Fruit fly (Drosophila melanogaster): ENCODE data around the gene mRpL38.

mRpL38 gene

DNA sequence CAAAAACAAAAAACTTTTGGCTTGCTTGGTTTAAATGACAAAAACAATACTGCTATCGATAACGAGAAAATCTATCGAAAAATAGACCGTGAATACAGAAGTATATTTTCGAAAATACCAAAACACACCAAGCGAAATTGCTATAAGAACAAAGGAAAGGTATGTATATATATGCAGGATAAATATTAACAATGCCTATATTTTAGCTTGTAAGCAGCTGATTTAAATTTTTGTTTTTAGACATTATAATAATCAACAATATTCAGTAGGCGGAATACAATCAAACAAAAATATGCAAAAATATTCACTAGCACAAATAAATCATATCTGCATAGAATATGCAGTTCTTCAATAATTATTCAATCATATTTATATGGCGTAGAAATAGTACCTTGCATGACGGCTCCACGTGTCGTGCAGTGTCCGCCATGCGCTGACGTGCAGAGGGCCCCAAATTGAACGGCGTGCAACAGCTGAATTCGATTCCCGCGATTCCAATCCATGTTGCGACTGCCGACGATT is 11.8 kb downstream of the mRpL38 start, which contains the start of the genes Fbxl4 and Dus2 (continued):
- TF ChIP-seq schlank (tag; optimal IDR thresholded peaks at IDR 0.05) (peak; percentile 70), kni (GFP tag; optimal IDR thresholded peaks at IDR 0.05) (peak; percentile 74), CG8089 (GFP tag; optimal IDR thresholded peaks at IDR 0.05) (peak; percentile 86), repo (GFP tag; optimal IDR thresholded peaks at IDR 0.05) (peak; percentile 83), Hmr (GFP tag; optimal IDR thresholded peaks at IDR 0.05) (peak; percentile 88), CG8290 (GFP tag; optimal IDR thresholded peaks at IDR 0.05) (peak; percentile 46), CG8290 (tag; optimal IDR thresholded peaks at IDR 0.05) (peak; percentile 78 to 94), CG9817 (tag; optimal IDR thresholded peaks at IDR 0.05) (peak; percentile 91), fd3F (GFP tag; optimal IDR thresholded peaks at IDR 0.05) (peak; percentile 85), lola (GFP tag; optimal IDR thresholded peaks at IDR 0.05) (peak in 1 of 3 experiments; percentile 95), eve (GFP tag; optimal IDR thresholded peaks at IDR 0.05) (no peak), CG15479 (GFP tag; optimal IDR thresholded peaks at IDR 0.05) (no peak), H15 (GFP tag; IDR thresholded peaks at IDR 0.05) (peak; percentile 91), CG17802 (tag; optimal IDR thresholded peaks at IDR 0.05) (peak; percentile 77), ac (GFP tag; optimal IDR thresholded peaks at IDR 0.05) (peak; percentile 45), Hr51 (GFP tag; optimal IDR thresholded peaks at IDR 0.05) (peak; percentile 88 to 89), Neu2 (GFP tag; optimal IDR thresholded peaks at IDR 0.05; ENCODE audit: borderline replicate concordance) (peak; percentile 38), CG7987 (GFP tag; optimal IDR thresholded peaks at IDR 0.05) (peak; percentile 71), HmgD (GFP tag; optimal IDR thresholded peaks at IDR 0.05) (peak; percentile 67), CG12942 (GFP tag; optimal IDR thresholded peaks at IDR 0.05) (peak; percentile 91), CG14710 (tag; optimal IDR thresholded peaks at IDR 0.05) (peak; percentile 94), wdn (GFP tag; IDR thresholded peaks at IDR 0.05) (peak; percentile 88), NK7.1 (GFP tag; optimal IDR thresholded peaks at IDR 0.05) (peak; percentile 83), CG3281 (GFP tag; optimal IDR thresholded peaks at IDR 0.05) (peak; percentile 89), Dbx (GFP tag; IDR thresholded peaks at IDR 0.05) (peak; percentile 93), dan (GFP tag; IDR thresholded peaks at IDR 0.05) (peak; percentile 87), CG11723 (GFP tag; optimal IDR thresholded peaks at IDR 0.05) (peak; percentile 89), Side (GFP tag; optimal IDR thresholded peaks at IDR 0.05) (peak; percentile 88), chinmo (GFP tag; IDR thresholded peaks at IDR 0.05; ENCODE audit: partially characterized antibody) (no peak), Atf-2 (GFP tag; optimal IDR thresholded peaks at IDR 0.05) (peak; percentile 88), aop (GFP tag; IDR thresholded peaks at IDR 0.05) (peak; percentile 81), CG17328 (GFP tag; IDR thresholded peaks at IDR 0.05) (peak; percentile 91), row (GFP tag; IDR thresholded peaks at IDR 0.05) (peak; percentile 96), prd (optimal IDR thresholded peaks at IDR 0.05) (no peak), prd (GFP tag; IDR thresholded peaks at IDR 0.05) (peak; percentile 96), fd102C (GFP tag; optimal IDR thresholded peaks at IDR 0.05) (peak; percentile 49), CG13123 (GFP tag; optimal IDR thresholded peaks at IDR 0.05) (peak; percentile 68), salm (tag; optimal IDR thresholded peaks at IDR 0.05) (peak; percentile 69), ems (GFP tag; optimal IDR thresholded peaks at IDR 0.05) (peak; percentile 90), stc (GFP tag; IDR thresholded peaks at IDR 0.05) (peak; percentile 87), CG14014 (GFP tag; IDR thresholded peaks at IDR 0.05) (peak; percentile 88), pum (GFP tag; optimal IDR thresholded peaks at IDR 0.05) (peak; percentile 93), CG1024 (GFP tag; IDR thresholded peaks at IDR 0.05) (peak; percentile 87), CG10274 (GFP tag; optimal IDR thresholded peaks at IDR 0.05) (peak; percentile 77), CG6765 (GFP tag; optimal IDR thresholded peaks at IDR 0.05) (peak; percentile 85), CG14965 (GFP tag; optimal IDR thresholded peaks at IDR 0.05; ENCODE audit: borderline replicate concordance) (peak; percentile 23), Aef1 (GFP tag; IDR thresholded peaks at IDR 0.05) (peak; percentile 91), CG11398 (GFP tag; optimal IDR thresholded peaks at IDR 0.05) (peak; percentile 77), CG13894 (tag; optimal IDR thresholded peaks at IDR 0.05) (peak; percentile 84), Tbp (GFP tag; optimal IDR thresholded peaks at IDR 0.05) (no peak), CG13424 (tag; optimal IDR thresholded peaks at IDR 0.05) (peak; percentile 95)

All from whole organism, embryonic.